Fruit fly (Drosophila melanogaster) whole organism, wandering third instar larva: Measurements from ENCODE around the gene CG18266.

ENCODE experiments used
- Abd-B ChIP-seq: fragments of >200 bp; optimal IDR thresholded peaks from 2 replicates; lab custom pipeline; 2017; ENCODE audit warnings: missing biosample characterization, missing genetic modification characterization
- CG32264 ChIP-seq: fragments of 200-800 bp; sonication (Bioruptor generic); optimal IDR thresholded peaks from 2 replicates; lab custom pipeline; 2016; ENCODE audit warnings: missing biosample characterization, missing genetic modification characterization
- CG9705 ChIP-seq: fragments of 200-800 bp; sonication (Bioruptor generic); optimal IDR thresholded peaks from 2 replicates; lab custom pipeline; 2018; ENCODE audit warnings: missing biosample characterization, mild to moderate bottlenecking, missing genetic modification characterization
- CrebA ChIP-seq: fragments of 200-800 bp; sonication (Bioruptor generic); optimal IDR thresholded peaks from 2 replicates; lab custom pipeline; 2016; ENCODE audit warnings: missing biosample characterization, mild to moderate bottlenecking, missing genetic modification characterization, borderline replicate concordance
- Dfd ChIP-seq: fragments of >200 bp; optimal IDR thresholded peaks from 2 replicates; lab custom pipeline; 2017; ENCODE audit warnings: missing biosample characterization, missing genetic modification characterization
- Dif ChIP-seq: fragments of 200-275, 200-300 bp; sonication (Bioruptor generic); optimal IDR thresholded peaks from 2 replicates; lab custom pipeline; 2018; ENCODE audit warnings: missing biosample characterization, missing genetic modification characterization; ENCODE audit not compliant: partially characterized antibody
- GATAd ChIP-seq: sonication (Bioruptor generic); optimal IDR thresholded peaks from 2 replicates; lab custom pipeline; 2016; ENCODE audit warnings: missing biosample characterization, missing genetic modification characterization
- HLH106 ChIP-seq: fragments of 200-800 bp; optimal IDR thresholded peaks from 3 replicates; lab custom pipeline; 2019; ENCODE audit warnings: missing biosample characterization, mild to moderate bottlenecking, missing genetic modification characterization, moderate library complexity
- Hr83 ChIP-seq: fragments of 200-300 bp; sonication (Bioruptor generic); optimal IDR thresholded peaks from 2 replicates; lab custom pipeline; 2016; ENCODE audit warnings: missing biosample characterization, mild to moderate bottlenecking, missing genetic modification characterization, moderate library complexity; ENCODE audit not compliant: poor library complexity, severe bottlenecking
- Jra ChIP-seq: sonication (Bioruptor generic); optimal IDR thresholded peaks from 2 replicates; lab custom pipeline; 2016; ENCODE audit warnings: missing biosample characterization, missing genetic modification characterization
- Myc ChIP-seq: fragments of >200 bp; optimal IDR thresholded peaks from 2 replicates; lab custom pipeline; 2017
- N ChIP-seq: fragments of >200 bp; optimal IDR thresholded peaks from 2 replicates; lab custom pipeline; 2018; ENCODE audit warnings: missing biosample characterization, missing external identifiers, missing genetic modification characterization
- Rel ChIP-seq, 2 experiments: fragments of 200-800 bp; sonication (Bioruptor generic) in 1 of 2; optimal IDR thresholded peaks; 2 replicates in 1 of 2; 3 replicates in 1 of 2; lab custom pipeline; 2016 to 2019; ENCODE audit warnings: mild to moderate bottlenecking in 2 of 2, missing biosample characterization in 2 of 2, missing genetic modification characterization in 2 of 2, moderate library complexity in 1 of 2
- Sp1 ChIP-seq: fragments of 200-800 bp; sonication (Bioruptor generic); optimal IDR thresholded peaks from 3 replicates; lab custom pipeline; 2019; ENCODE audit warnings: missing biosample characterization, mild to moderate bottlenecking, missing genetic modification characterization, moderate library complexity
- Vsx2 ChIP-seq: fragments of 200-300, 225-300 bp; sonication (Bioruptor generic); optimal IDR thresholded peaks from 2 replicates; lab custom pipeline; 2018; ENCODE audit warnings: missing biosample characterization, missing genetic modification characterization; ENCODE audit not compliant: partially characterized antibody
- br ChIP-seq: fragments of 200-800 bp; sonication (Bioruptor generic); optimal IDR thresholded peaks from 2 replicates; lab custom pipeline; 2016; ENCODE audit warnings: missing biosample characterization, missing genetic modification characterization
- brk ChIP-seq: fragments of 200-800 bp; sonication (Bioruptor generic); optimal IDR thresholded peaks from 2 replicates; lab custom pipeline; 2016; ENCODE audit warnings: missing biosample characterization, mild to moderate bottlenecking, missing genetic modification characterization
- dl ChIP-seq, 2 experiments: fragments of 175-275, 200-275 bp in 1 of 2; fragments of 200-275 bp in 1 of 2; sonication (Bioruptor generic); optimal IDR thresholded peaks; lab custom pipeline; 2018; ENCODE audit warnings: mild to moderate bottlenecking in 2 of 2, missing biosample characterization in 2 of 2, missing genetic modification characterization in 2 of 2, moderate library complexity in 2 of 2; ENCODE audit not compliant: partially characterized antibody in 2 of 2, insufficient read depth in 1 of 2
- dmrt93B ChIP-seq: fragments of 200-800 bp; sonication (Bioruptor generic); optimal IDR thresholded peaks from 2 replicates; lab custom pipeline; 2018; ENCODE audit warnings: missing biosample characterization, mild to moderate bottlenecking, missing genetic modification characterization
- dsf ChIP-seq: sonication (Bioruptor generic); optimal IDR thresholded peaks from 2 replicates; lab custom pipeline; 2016; ENCODE audit warnings: missing biosample characterization, missing genetic modification characterization, borderline replicate concordance
- ey ChIP-seq: fragments of 200-800 bp; sonication (Bioruptor generic); optimal IDR thresholded peaks from 2 replicates; lab custom pipeline; 2016; ENCODE audit warnings: missing biosample characterization, missing genetic modification characterization
- foxo ChIP-seq, 2 experiments: fragments of 200-800 bp; sonication (Bioruptor generic); optimal IDR thresholded peaks; 2 replicates in 1 of 2; 3 replicates in 1 of 2; lab custom pipeline; 2016 to 2017; ENCODE audit warnings: missing biosample characterization in 2 of 2, missing genetic modification characterization in 2 of 2
- fru ChIP-seq: fragments of 200-800 bp; sonication (Bioruptor generic); optimal IDR thresholded peaks from 3 replicates; lab custom pipeline; 2016; ENCODE audit warnings: missing biosample characterization, mild to moderate bottlenecking, missing genetic modification characterization
- jim ChIP-seq: fragments of 175-275, 200-325 bp; sonication (Bioruptor generic); optimal IDR thresholded peaks from 2 replicates; lab custom pipeline; 2016; ENCODE audit warnings: missing biosample characterization, mild to moderate bottlenecking, missing genetic modification characterization
- lola ChIP-seq: fragments of >200 bp; optimal IDR thresholded peaks from 2 replicates; lab custom pipeline; 2017; ENCODE audit warnings: missing biosample characterization, missing genetic modification characterization
- pan ChIP-seq: fragments of >200 bp; optimal IDR thresholded peaks from 2 replicates; lab custom pipeline; 2017
- psq ChIP-seq: fragments of 200-800 bp; sonication (Bioruptor generic); optimal IDR thresholded peaks from 3 replicates; lab custom pipeline; 2017; ENCODE audit warnings: missing biosample characterization, mild to moderate bottlenecking, missing genetic modification characterization, moderate library complexity
- rgr ChIP-seq: fragments of 200-800 bp; sonication (Bioruptor generic); optimal IDR thresholded peaks from 3 replicates; lab custom pipeline; 2016; ENCODE audit warnings: missing biosample characterization, mild to moderate bottlenecking, missing genetic modification characterization
- sage ChIP-seq: fragments of 200-800 bp; sonication (Bioruptor generic); optimal IDR thresholded peaks from 2 replicates; lab custom pipeline; 2016; ENCODE audit warnings: missing biosample characterization, mild to moderate bottlenecking, missing genetic modification characterization
- sv ChIP-seq: fragments of 200-800 bp; sonication (Bioruptor generic); optimal IDR thresholded peaks from 3 replicates; lab custom pipeline; 2016; ENCODE audit warnings: missing biosample characterization, missing genetic modification characterization
- tai ChIP-seq: sonication (Bioruptor generic); optimal IDR thresholded peaks from 2 replicates; lab custom pipeline; 2016; ENCODE audit warnings: missing biosample characterization, missing genetic modification characterization
- usp ChIP-seq: fragments of >200 bp; optimal IDR thresholded peaks from 2 replicates; lab custom pipeline; 2017; ENCODE audit warnings: missing biosample characterization, missing genetic modification characterization
- woc ChIP-seq: sonication (Bioruptor generic); optimal IDR thresholded peaks from 2 replicates; lab custom pipeline; 2016; ENCODE audit warnings: missing biosample characterization, mild to moderate bottlenecking, missing genetic modification characterization

The CG18266 gene

dm6 chr2L:5596533-5596932 lies at the start of gene CG18266:
Gene CG18266, plus strand, starts transcription at chr2L:5596833.
- TF ChIP-seq Myc (no peak), ey (GFP tag; lab: Kevin White, UChicago) (no peak), sage (no peak), foxo (GFP tag; optimal IDR thresholded peaks at IDR 0.05; lab: Kevin White, UChicago) (no peak), usp (GFP tag; lab: Kevin White, UChicago) (no peak), jim (GFP tag; lab: Kevin White, UChicago) (no peak), Dif (no peak), lola (GFP tag; lab: Kevin White, UChicago) (no peak), dmrt93B (GFP tag; lab: Kevin White, UChicago) (no peak)

dm6 chr2L:5547288-5547777 lies 49.3 kb upstream of the CG18266 start:
- TF ChIP-seq CrebA (GFP tag; lab: Kevin White, UChicago) (no peak), rgr (GFP tag; lab: Kevin White, UChicago) (peak; percentile 67), Dif (peak; percentile 13)

dm6 chr2L:5550735-5551134 lies 45.9 kb upstream of the CG18266 start, which contains the start of gene CG14014:
Gene CG14014, minus strand, starts transcription at chr2L:5550835.
- TF ChIP-seq CrebA (GFP tag; lab: Kevin White, UChicago) (no peak), Dfd (GFP tag; lab: Kevin White, UChicago) (no peak), ey (GFP tag; lab: Kevin White, UChicago) (no peak), dmrt93B (GFP tag; lab: Kevin White, UChicago) (no peak), fru (GFP tag; lab: Kevin White, UChicago) (no peak), br (no peak), Hr83 (GFP tag; lab: Kevin White, UChicago) (no peak), HLH106 (tag; lab: Kevin White, UChicago) (no peak), Rel (GFP tag; optimal IDR thresholded peaks at IDR 0.05; lab: Kevin White, UChicago) (no peak), Rel (tag; optimal IDR thresholded peaks at IDR 0.05; lab: Kevin White, UChicago) (no peak), tai (GFP tag; lab: Kevin White, UChicago) (no peak), dl (GFP tag; optimal IDR thresholded peaks at IDR 0.05; lab: Kevin White, UChicago; ENCODE audit: insufficient read depth in 1 of 2, partially characterized antibody in 2 of 2) (no peak), Sp1 (GFP tag; lab: Kevin White, UChicago) (no peak), GATAd (no peak), woc (no peak), CG9705 (GFP tag; lab: Kevin White, UChicago) (no peak), sage (no peak), lola (GFP tag; lab: Kevin White, UChicago) (no peak), Abd-B (GFP tag; lab: Kevin White, UChicago) (no peak), rgr (GFP tag; lab: Kevin White, UChicago) (no peak)

dm6 chr2L:5551538-5551937 lies 45.1 kb upstream of the CG18266 start, which contains the start of gene CG18269:
Gene CG18269, plus strand, starts transcription at chr2L:5551838.
- TF ChIP-seq rgr (GFP tag; lab: Kevin White, UChicago) (no peak), brk (GFP tag; lab: Kevin White, UChicago) (no peak), psq (GFP tag; lab: Kevin White, UChicago) (no peak), lola (GFP tag; lab: Kevin White, UChicago) (no peak), Hr83 (GFP tag; lab: Kevin White, UChicago) (no peak), tai (GFP tag; lab: Kevin White, UChicago) (no peak), jim (GFP tag; lab: Kevin White, UChicago) (no peak), pan (no peak), Vsx2 (GFP tag; lab: Kevin White, UChicago) (no peak), CG32264 (no peak), ey (GFP tag; lab: Kevin White, UChicago) (no peak), Jra (GFP tag; lab: Kevin White, UChicago) (no peak), CG9705 (GFP tag; lab: Kevin White, UChicago) (no peak), sage (no peak), Dfd (GFP tag; lab: Kevin White, UChicago) (no peak)

DNA sequence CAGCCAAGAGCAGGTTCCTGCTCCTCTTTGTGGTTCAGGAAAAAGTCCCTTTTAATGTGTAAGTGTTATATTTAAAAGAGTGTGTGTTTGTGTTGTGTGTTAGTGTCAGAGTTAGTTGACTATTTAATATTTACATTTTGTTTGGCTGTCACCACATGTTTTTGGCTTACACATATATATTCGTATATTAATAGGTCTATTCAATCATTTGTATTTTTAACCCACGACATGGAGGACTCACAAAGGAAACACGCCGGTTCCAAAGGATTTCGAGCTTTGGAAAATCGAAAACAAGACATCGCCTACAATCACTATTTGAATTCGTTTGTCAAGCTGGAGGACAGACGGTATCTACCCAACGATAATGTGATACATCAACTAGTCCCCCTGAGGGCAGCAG lies 42.9 kb upstream of the CG18266 start, which contains the start of the genes CG14013 and CG14017:
TSS of gene CG14013 (minus strand) at position 101 of the 400 bp plus-strand sequence.
TSS of gene CG14017 (plus strand) at position 148 of the 400 bp plus-strand sequence.
- no peak for TF ChIP-seq GATAd
- no peak for TF ChIP-seq Vsx2 (GFP tag; lab: Kevin White, UChicago)
- TF ChIP-seq lola (GFP tag; lab: Kevin White, UChicago) = no peak
- TF ChIP-seq Sp1 (GFP tag; lab: Kevin White, UChicago) = no peak
- no peak for TF ChIP-seq Rel (GFP tag; optimal IDR thresholded peaks at IDR 0.05; lab: Kevin White, UChicago)
- no peak for TF ChIP-seq Rel (tag; optimal IDR thresholded peaks at IDR 0.05; lab: Kevin White, UChicago)
- no peak for TF ChIP-seq sage
- no peak for TF ChIP-seq ey (GFP tag; lab: Kevin White, UChicago)
- no peak for TF ChIP-seq dl (GFP tag; optimal IDR thresholded peaks at IDR 0.05; lab: Kevin White, UChicago; ENCODE audit: insufficient read depth in 1 of 2, partially characterized antibody in 2 of 2)
- no peak for TF ChIP-seq jim (GFP tag; lab: Kevin White, UChicago)
- no peak for TF ChIP-seq br
- TF ChIP-seq CG32264 = no peak
- no peak for TF ChIP-seq dsf (GFP tag; lab: Kevin White, UChicago)
- TF ChIP-seq foxo (GFP tag; optimal IDR thresholded peaks at IDR 0.05; lab: Kevin White, UChicago) = no peak
- no peak for TF ChIP-seq sv (GFP tag; lab: Kevin White, UChicago)
- TF ChIP-seq Dif = no peak
- no peak for TF ChIP-seq N (GFP tag; lab: Kevin White, UChicago)
